Fruit fly (Drosophila melanogaster) whole organism, pupa: Measurements from ENCODE around the gene prage.
A peak's percentile ranks its signal among the peaks of the same experiment; 100 is the strongest.

Source experiments
- CG10348 ChIP-seq: fragments of 200-800 bp; sonication (Bioruptor generic); IDR thresholded peaks from 2 replicates; pipeline ENCODE4 v1.3.6; 2022; ENCODE audit warnings: missing biosample characterization, missing genetic modification characterization
- CG12605 ChIP-seq: fragments of 200-800 bp; sonication (Bioruptor generic); IDR thresholded peaks from 2 replicates; pipeline ENCODE4 v1.3.6; 2022; ENCODE audit warnings: missing biosample characterization, missing genetic modification characterization
- CG13204 ChIP-seq: fragments of 200-800 bp; sonication (Bioruptor generic); optimal IDR thresholded peaks from 2 replicates; lab custom pipeline; 2018; ENCODE audit warnings: missing biosample characterization, mild to moderate bottlenecking, missing genetic modification characterization, moderate library complexity
- CG14655 ChIP-seq: fragments of 200-800 bp; sonication (Bioruptor generic); optimal IDR thresholded peaks from 3 replicates; lab custom pipeline; 2017; ENCODE audit warnings: mild to moderate bottlenecking, missing biosample characterization, missing genetic modification reagents, missing genetic modification characterization
- CG15710 ChIP-seq: fragments of 200-800 bp; sonication (Bioruptor generic); optimal IDR thresholded peaks from 2 replicates; lab custom pipeline; 2018; ENCODE audit warnings: missing biosample characterization, mild to moderate bottlenecking, missing genetic modification characterization, moderate library complexity
- CG17806 ChIP-seq: fragments of 200-800 bp; sonication (Bioruptor generic); optimal IDR thresholded peaks from 2 replicates; lab custom pipeline; 2018; ENCODE audit warnings: missing biosample characterization, mild to moderate bottlenecking, missing genetic modification characterization, moderate library complexity
- CG32121 ChIP-seq: fragments of 200-800 bp; sonication (Bioruptor generic); IDR thresholded peaks from 2 replicates; pipeline ENCODE4 v1.3.6; 2022; ENCODE audit warnings: missing biosample characterization, missing genetic modification characterization
- CG34367 ChIP-seq: fragments of 200-800 bp; sonication (Bioruptor generic); optimal IDR thresholded peaks from 2 replicates; lab custom pipeline; 2018; ENCODE audit warnings: missing biosample characterization, mild to moderate bottlenecking, missing genetic modification characterization
- CG4496 ChIP-seq: fragments of 200-800 bp; sonication (Bioruptor generic); IDR thresholded peaks from 3 replicates; pipeline ENCODE4 v1.3.6; 2022; ENCODE audit warnings: missing biosample characterization, missing genetic modification characterization
- CG8159 ChIP-seq: fragments of 200-800 bp; sonication (Bioruptor generic); optimal IDR thresholded peaks from 3 replicates; lab custom pipeline; 2018; ENCODE audit warnings: missing biosample characterization, mild to moderate bottlenecking, missing genetic modification characterization, moderate library complexity
- CG8301 ChIP-seq: fragments of 200-800 bp; sonication (Bioruptor generic); optimal IDR thresholded peaks from 2 replicates; lab custom pipeline; 2018; ENCODE audit warnings: missing biosample characterization, mild to moderate bottlenecking, missing genetic modification characterization
- CG9948 ChIP-seq: fragments of 200-800 bp; sonication (Bioruptor generic); optimal IDR thresholded peaks from 2 replicates; lab custom pipeline; 2018; ENCODE audit warnings: missing biosample characterization, mild to moderate bottlenecking, missing genetic modification characterization, moderate library complexity
- D1 ChIP-seq: fragments of 200-800 bp; sonication (Bioruptor generic); optimal IDR thresholded peaks from 2 replicates; lab custom pipeline; 2018; ENCODE audit warnings: missing biosample characterization, mild to moderate bottlenecking, missing genetic modification characterization, moderate library complexity
- EcR ChIP-seq: fragments of 200-800 bp; sonication (Bioruptor generic); optimal IDR thresholded peaks from 3 replicates; lab custom pipeline; 2019; ENCODE audit warnings: missing biosample characterization, missing genetic modification characterization, mild to moderate bottlenecking, moderate library complexity, missing genetic modification reagents
- Ets98B ChIP-seq: fragments of 200-800 bp; sonication (Bioruptor generic); IDR thresholded peaks from 2 replicates; pipeline ENCODE4 v1.3.6; 2022; ENCODE audit warnings: missing biosample characterization, missing genetic modification characterization
- Pif1A ChIP-seq: fragments of 200-800 bp; sonication (Bioruptor generic); optimal IDR thresholded peaks from 3 replicates; lab custom pipeline; 2016; ENCODE audit warnings: missing biosample characterization, missing genetic modification characterization
- Pif1B ChIP-seq: fragments of 200-800 bp; sonication (Bioruptor generic); optimal IDR thresholded peaks from 3 replicates; lab custom pipeline; 2016; ENCODE audit warnings: missing biosample characterization, missing genetic modification characterization
- Snoo ChIP-seq: fragments of 200-800 bp; sonication (Bioruptor generic); optimal IDR thresholded peaks from 3 replicates; lab custom pipeline; 2017; ENCODE audit warnings: missing biosample characterization, mild to moderate bottlenecking, missing genetic modification characterization, inconsistent platforms
- fd96Ca ChIP-seq: fragments of 200-800 bp; sonication (Bioruptor generic); IDR thresholded peaks from 3 replicates; pipeline ENCODE4 v1.3.6; 2022; ENCODE audit warnings: missing biosample characterization, missing genetic modification characterization
- gl ChIP-seq: fragments of 200-800 bp; sonication (Bioruptor generic); optimal IDR thresholded peaks from 2 replicates; lab custom pipeline; 2018; ENCODE audit warnings: missing biosample characterization, mild to moderate bottlenecking, missing genetic modification characterization
- rn ChIP-seq: fragments of 200-800 bp; sonication (Bioruptor generic); IDR thresholded peaks from 2 replicates; pipeline ENCODE4 v1.3.6; 2022; ENCODE audit warnings: missing biosample characterization, missing genetic modification characterization

The prage gene

dm6 chrX:1877107-1877736 is 103.7 kb downstream of the prage start, which contains the start of the genes CG14817 and CG14805:
TSS of gene CG14817 (minus strand) at chrX:1877270.
TSS of gene CG14805 (plus strand) at chrX:1877317.
- TF ChIP-seq CG8301 (tag; lab: Kevin White, UChicago) (no peak), rn (GFP tag; lab: Robert Waterston, UW) (no peak), CG12605 (no peak), D1 (no peak), Snoo (tag; lab: Kevin White, UChicago) (peak; percentile 82), CG10348 (GFP tag; lab: Robert Waterston, UW) (no peak), CG9948 (no peak), fd96Ca (GFP tag; lab: Robert Waterston, UW) (no peak), gl (peak; percentile 54), CG15710 (tag; lab: Kevin White, UChicago) (peak; percentile 34), EcR (GFP tag; lab: Kevin White, UChicago) (peak; percentile 62), CG14655 (GFP tag; lab: Kevin White, UChicago) (no peak), Ets98B (GFP tag; lab: Robert Waterston, UW) (peak; percentile 8; the same call in 1 of the 2 replicates), CG34367 (tag; lab: Kevin White, UChicago) (peak; percentile 58), CG4496 (GFP tag; lab: Robert Waterston, UW) (peak; percentile 76), CG17806 (tag; lab: Kevin White, UChicago) (peak; percentile 4), Pif1B (GFP tag; lab: Kevin White, UChicago) (no peak), CG8159 (tag; lab: Kevin White, UChicago) (no peak), Pif1A (GFP tag; lab: Kevin White, UChicago) (no peak), CG32121 (GFP tag; lab: Robert Waterston, UW) (no peak), CG13204 (no peak)

dm6 chrX:1879606-1880110 is 106.1 kb downstream of the prage start, which contains the start of gene CG14818:
TSS of gene CG14818 (minus strand) at chrX:1879774.
- TF ChIP-seq CG8301 (tag; lab: Kevin White, UChicago), result peak; percentile 43
- TF ChIP-seq Snoo (tag; lab: Kevin White, UChicago), result peak; percentile 49
- TF ChIP-seq CG4496 (GFP tag; lab: Robert Waterston, UW), result peak; percentile 44; the same call in 1 of the 3 replicates
- TF ChIP-seq CG32121 (GFP tag; lab: Robert Waterston, UW), result no peak
- peak; percentile 30 for TF ChIP-seq CG9948
- TF ChIP-seq fd96Ca (GFP tag; lab: Robert Waterston, UW), result peak; percentile 71
- no peak for TF ChIP-seq CG14655 (GFP tag; lab: Kevin White, UChicago)
- TF ChIP-seq Pif1A (GFP tag; lab: Kevin White, UChicago), result no peak
- 0 out of 2 replicates have a peak, but pooled peaks have one; percentile 24 for TF ChIP-seq CG12605
- peak; percentile 17; the same call in 1 of the 2 replicates for TF ChIP-seq Ets98B (GFP tag; lab: Robert Waterston, UW)
- TF ChIP-seq rn (GFP tag; lab: Robert Waterston, UW), result peak; percentile 38; the same call in 1 of the 2 replicates
- no peak for TF ChIP-seq EcR (GFP tag; lab: Kevin White, UChicago)
- no peak for TF ChIP-seq D1
- TF ChIP-seq Pif1B (GFP tag; lab: Kevin White, UChicago), result no peak
- peak; percentile 39 for TF ChIP-seq CG8159 (tag; lab: Kevin White, UChicago)
- TF ChIP-seq CG15710 (tag; lab: Kevin White, UChicago), result peak; percentile 46
- TF ChIP-seq CG10348 (GFP tag; lab: Robert Waterston, UW), result no peak
- no peak for TF ChIP-seq gl
- peak; percentile 36 for TF ChIP-seq CG34367 (tag; lab: Kevin White, UChicago)
- TF ChIP-seq CG17806 (tag; lab: Kevin White, UChicago), result peak; percentile 33
- TF ChIP-seq CG13204, result no peak

- TF ChIP-seq CG15710 (tag; lab: Kevin White, UChicago) (peak; percentile 35), CG34367 (tag; lab: Kevin White, UChicago) (peak; percentile 32), CG13204 (no peak), CG4496 (GFP tag; lab: Robert Waterston, UW) (peak; percentile 67; the same call in 2 of the 3 replicates), CG9948 (no peak), fd96Ca (GFP tag; lab: Robert Waterston, UW) (peak; percentile 51; the same call in 2 of the 3 replicates), CG8159 (tag; lab: Kevin White, UChicago) (peak; percentile 35), CG12605 (0 out of 2 replicates have a peak, but pooled peaks have one; percentile 13), Snoo (tag; lab: Kevin White, UChicago) (peak; percentile 12), Ets98B (GFP tag; lab: Robert Waterston, UW) (peak; percentile 35)
Observed at dm6 chrX:1880139-1880556, 106.6 kb downstream of the prage start, which contains the start of gene Coa8. TSS of gene Coa8 (plus strand) at chrX:1880282.

dm6 chrX:1880779-1881178 is 107.3 kb downstream of the prage start:
- TF ChIP-seq Ets98B (GFP tag; lab: Robert Waterston, UW) (no peak), rn (GFP tag; lab: Robert Waterston, UW) (no peak), gl (no peak), CG4496 (GFP tag; lab: Robert Waterston, UW) (no peak)

- TF ChIP-seq CG8159 (tag; lab: Kevin White, UChicago) (no peak), CG13204 (no peak), Snoo (tag; lab: Kevin White, UChicago) (no peak), CG4496 (GFP tag; lab: Robert Waterston, UW) (peak; percentile 62; the same call in 2 of the 3 replicates), CG10348 (GFP tag; lab: Robert Waterston, UW) (no peak), gl (no peak), Ets98B (GFP tag; lab: Robert Waterston, UW) (peak; percentile 35; the same call in 1 of the 2 replicates), CG15710 (tag; lab: Kevin White, UChicago) (peak; percentile 30)
- TF ChIP-seq, all 21 proteins: peak for 3
Observed at dm6 chrX:1889926-1890325, 116.4 kb downstream of the prage start, which contains the start of the genes trr and mRpL16. TSS of gene trr (minus strand) at chrX:1889950. TSS of gene mRpL16 (plus strand) at chrX:1890256.
